Fruit fly (Drosophila melanogaster) S2 (cell line): ENCODE results near the gene Ak1.

Source experiments
- CG8478 ChIP-seq: fragments of >200 bp; optimal IDR thresholded peaks from 2 replicates; lab custom pipeline; 2018
- CTCF ChIP-seq, 2 experiments: fragments of >200 bp; optimal IDR thresholded peaks; 2 replicates each; lab custom pipeline; 2018

DNA sequence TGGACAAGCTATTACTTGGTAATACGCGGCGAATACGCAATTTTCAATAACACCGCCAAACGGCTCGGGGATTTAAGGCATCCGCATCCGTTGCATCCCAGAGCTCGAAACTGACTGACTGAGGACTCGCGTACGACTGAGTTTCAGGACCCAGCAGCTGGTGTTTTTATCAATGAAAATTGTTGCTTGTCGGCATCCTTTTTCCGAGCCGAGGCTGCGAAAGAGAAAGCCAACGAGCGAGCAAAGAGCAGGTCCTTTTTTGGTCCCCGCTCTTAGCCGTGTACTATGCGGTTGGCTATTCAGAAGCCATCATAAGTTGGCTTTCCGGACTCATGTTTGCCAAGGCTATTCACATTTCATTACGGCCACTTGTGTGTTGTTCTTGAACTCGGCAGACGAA lies 28.5 kb downstream of the Ak1 start, which contains the start of gene Rh7:
- TF ChIP-seq CG8478 (lab: Kevin White, UChicago) (no peak), CTCF (optimal IDR thresholded peaks at IDR 0.05; lab: Kevin White, UChicago) (no peak)
